Worm (Caenorhabditis elegans) whole organism, L3 larva: Measurements from ENCODE around the gene amt-1.

Experiments used
- ceh-16 ChIP-seq: sonication (generic microtip); optimal IDR thresholded peaks from 2 replicates; lab custom pipeline; 2017; ENCODE audit warnings: missing biosample characterization, missing genetic modification characterization
- ceh-28 ChIP-seq: fragments of 150-350 bp; optimal IDR thresholded peaks from 2 replicates; lab custom pipeline; 2014; ENCODE audit warnings: missing biosample characterization, missing genetic modification reagents, missing genetic modification characterization
- daf-12 ChIP-seq: fragments of 150-350 bp; optimal IDR thresholded peaks from 2 replicates; lab custom pipeline; 2014; ENCODE audit warnings: missing biosample characterization, missing genetic modification reagents, missing genetic modification characterization
- egl-27 ChIP-seq: sonication (generic microtip); optimal IDR thresholded peaks from 4 replicates; lab custom pipeline; 2017; ENCODE audit warnings: missing biosample characterization, missing genetic modification reagents, missing genetic modification characterization
- egl-5 ChIP-seq: fragments of 150-350 bp; optimal IDR thresholded peaks from 2 replicates; lab custom pipeline; 2017; ENCODE audit warnings: missing biosample characterization, missing genetic modification reagents, missing genetic modification characterization, inconsistent platforms
- elt-1 ChIP-seq: fragments of 150-350 bp; optimal IDR thresholded peaks from 2 replicates; lab custom pipeline; 2014; ENCODE audit warnings: missing biosample characterization, missing genetic modification characterization
- elt-2 ChIP-seq: sonication (generic microtip); optimal IDR thresholded peaks from 2 replicates; lab custom pipeline; 2016; ENCODE audit warnings: missing genetic modification reagents, mild to moderate bottlenecking, missing genetic modification characterization, missing compliant biosample characterization
- elt-3 ChIP-seq, 3 experiments: fragments of 150-350 bp in 1 of 3; sonication (generic microtip) in 2 of 3; optimal IDR thresholded peaks; 2 replicates in 2 of 3; 4 replicates in 1 of 3; lab custom pipeline; 2014 to 2017; ENCODE audit warnings: missing biosample characterization in 3 of 3, missing genetic modification characterization in 3 of 3
- fkh-10 ChIP-seq: sonication (generic microtip); optimal IDR thresholded peaks from 2 replicates; lab custom pipeline; 2017; ENCODE audit warnings: missing biosample characterization, missing genetic modification reagents, missing genetic modification characterization
- fos-1 ChIP-seq: fragments of 150-350 bp; optimal IDR thresholded peaks from 2 replicates; lab custom pipeline; 2014; ENCODE audit warnings: missing biosample characterization, missing genetic modification characterization
- lin-15B ChIP-seq: fragments of 150-350 bp; optimal IDR thresholded peaks from 2 replicates; lab custom pipeline; 2014; ENCODE audit warnings: missing biosample characterization, missing genetic modification characterization
- lin-39 ChIP-seq: fragments of 150-350 bp; optimal IDR thresholded peaks from 2 replicates; lab custom pipeline; 2018; ENCODE audit warnings: missing biosample characterization, missing genetic modification reagents, missing genetic modification characterization
- lsy-12 ChIP-seq: sonication (generic microtip); optimal IDR thresholded peaks from 2 replicates; lab custom pipeline; 2016; ENCODE audit warnings: mild to moderate bottlenecking, missing genetic modification characterization, missing compliant biosample characterization
- mdl-1 ChIP-seq: fragments of 150-350 bp; optimal IDR thresholded peaks from 2 replicates; lab custom pipeline; 2014; ENCODE audit warnings: missing biosample characterization, missing genetic modification characterization
- mml-1 ChIP-seq: fragments of 150-350 bp; sonication (generic microtip); optimal IDR thresholded peaks from 3 replicates; lab custom pipeline; 2014; ENCODE audit warnings: missing biosample characterization, missing genetic modification characterization
- nfya-1 ChIP-seq: sonication (generic microtip); optimal IDR thresholded peaks from 2 replicates; lab custom pipeline; 2017; ENCODE audit warnings: missing genetic modification characterization, mild to moderate bottlenecking, missing compliant biosample characterization, antibody characterized with exemption, moderate library complexity; ENCODE audit not compliant: insufficient read depth
- nhr-11 ChIP-seq: fragments of 150-350 bp; optimal IDR thresholded peaks from 2 replicates; lab custom pipeline; 2014; ENCODE audit warnings: missing biosample characterization, missing genetic modification characterization
- nhr-25 ChIP-seq: sonication (generic microtip); optimal IDR thresholded peaks from 2 replicates; lab custom pipeline; 2017; ENCODE audit warnings: missing biosample characterization, missing genetic modification characterization
- nhr-28 ChIP-seq: fragments of 150-350 bp; optimal IDR thresholded peaks from 2 replicates; lab custom pipeline; 2014; ENCODE audit warnings: missing biosample characterization, missing genetic modification characterization
- nhr-67 ChIP-seq: fragments of 150-350 bp; optimal IDR thresholded peaks from 2 replicates; lab custom pipeline; 2014; ENCODE audit warnings: missing biosample characterization, missing genetic modification characterization
- pha-4 ChIP-seq: fragments of 150-350 bp; optimal IDR thresholded peaks from 2 replicates; lab custom pipeline; 2014; ENCODE audit warnings: missing biosample characterization, missing genetic modification reagents, missing genetic modification characterization
- pqm-1 ChIP-seq: fragments of 150-350 bp; optimal IDR thresholded peaks from 2 replicates; lab custom pipeline; 2017; ENCODE audit warnings: missing biosample characterization, missing genetic modification characterization, inconsistent platforms
- sea-2 ChIP-seq: fragments of 150-350 bp; sonication (generic microtip); optimal IDR thresholded peaks from 4 replicates; lab custom pipeline; 2014; ENCODE audit warnings: missing biosample characterization, missing genetic modification reagents, missing genetic modification characterization
- skn-1 ChIP-seq: fragments of 150-350 bp; optimal IDR thresholded peaks from 2 replicates; lab custom pipeline; 2014; ENCODE audit warnings: missing biosample characterization, missing genetic modification characterization
- unc-39 ChIP-seq: sonication (generic microtip); optimal IDR thresholded peaks from 4 replicates; lab custom pipeline; 2017; ENCODE audit warnings: missing biosample characterization, missing genetic modification characterization
- ztf-11 ChIP-seq: fragments of 150-350 bp; optimal IDR thresholded peaks from 2 replicates; lab custom pipeline; 2014; ENCODE audit warnings: missing biosample characterization, missing genetic modification characterization
- ztf-4 ChIP-seq: fragments of 150-350 bp; optimal IDR thresholded peaks from 2 replicates; lab custom pipeline; 2014; ENCODE audit warnings: missing biosample characterization, missing genetic modification characterization

The amt-1 gene

ce11 chrX:4619582-4619981 is 48.3 kb downstream of the amt-1 start, which contains the start of gene pqn-65:
Gene pqn-65, minus strand, starts transcription at chrX:4619635.
- TF ChIP-seq egl-5: peak; percentile 38
- TF ChIP-seq ceh-28 (tag; lab: Kevin White, UChicago): peak; percentile 19
- peak; percentile 12 for TF ChIP-seq elt-2
- peak; percentile 39 for TF ChIP-seq nfya-1 (tag; lab: Kevin White, UChicago)
- no peak for TF ChIP-seq nhr-28 (tag; lab: Kevin White, UChicago)
- no peak for TF ChIP-seq egl-27 (tag; lab: Kevin White, UChicago)
- TF ChIP-seq lin-15B (tag; lab: Kevin White, UChicago): peak; percentile 25
- peak; percentile 73 for TF ChIP-seq pha-4
- peak; percentile 36 for TF ChIP-seq nhr-25

- no peak for TF ChIP-seq ceh-16
- no peak for TF ChIP-seq nhr-11
- TF ChIP-seq sea-2 (GFP tag; lab: Kevin White, UChicago): no peak
- no peak for TF ChIP-seq nhr-67 (tag; lab: Kevin White, UChicago)
- TF ChIP-seq unc-39 (tag; lab: Kevin White, UChicago): no peak
- TF ChIP-seq egl-5: no peak
- TF ChIP-seq nfya-1 (tag; lab: Kevin White, UChicago): no peak
- no peak for TF ChIP-seq pqm-1 (tag; lab: Kevin White, UChicago)
- TF ChIP-seq lin-39 (tag; lab: Kevin White, UChicago): peak; percentile 37
- peak; percentile 3 for TF ChIP-seq fkh-10 (GFP tag; lab: Kevin White, UChicago)
- TF ChIP-seq mml-1 (tag; lab: Kevin White, UChicago): no peak
- no peak for TF ChIP-seq egl-27 (tag; lab: Kevin White, UChicago)
- no peak for TF ChIP-seq lsy-12 (tag; lab: Kevin White, UChicago)
- TF ChIP-seq daf-12 (tag; lab: Kevin White, UChicago): no peak
- no peak for TF ChIP-seq pha-4
- TF ChIP-seq fos-1 (tag; lab: Kevin White, UChicago): no peak
These were observed 48.8 kb downstream of the amt-1 start for ce11 chrX:4620019-4620418.

ce11 chrX:4622024-4622423 is 50.8 kb downstream of the amt-1 start, which contains the start of gene C46C11.3:
Gene C46C11.3, plus strand, starts transcription at chrX:4622324.
- TF ChIP-seq ceh-16: no peak
- TF ChIP-seq elt-1: no peak
- no peak for TF ChIP-seq skn-1 (tag; lab: Kevin White, UChicago)
- TF ChIP-seq elt-3 (tag; optimal IDR thresholded peaks at IDR 0.05; lab: Kevin White, UChicago): no peak
- TF ChIP-seq elt-2: no peak
- no peak for TF ChIP-seq ztf-4
- TF ChIP-seq mdl-1 (tag; lab: Kevin White, UChicago): no peak
- no peak for TF ChIP-seq ztf-11 (tag; lab: Kevin White, UChicago)
